Fruit fly (Drosophila melanogaster): ENCODE measurements around the gene Atg8a.

Gene Atg8a

DNA sequence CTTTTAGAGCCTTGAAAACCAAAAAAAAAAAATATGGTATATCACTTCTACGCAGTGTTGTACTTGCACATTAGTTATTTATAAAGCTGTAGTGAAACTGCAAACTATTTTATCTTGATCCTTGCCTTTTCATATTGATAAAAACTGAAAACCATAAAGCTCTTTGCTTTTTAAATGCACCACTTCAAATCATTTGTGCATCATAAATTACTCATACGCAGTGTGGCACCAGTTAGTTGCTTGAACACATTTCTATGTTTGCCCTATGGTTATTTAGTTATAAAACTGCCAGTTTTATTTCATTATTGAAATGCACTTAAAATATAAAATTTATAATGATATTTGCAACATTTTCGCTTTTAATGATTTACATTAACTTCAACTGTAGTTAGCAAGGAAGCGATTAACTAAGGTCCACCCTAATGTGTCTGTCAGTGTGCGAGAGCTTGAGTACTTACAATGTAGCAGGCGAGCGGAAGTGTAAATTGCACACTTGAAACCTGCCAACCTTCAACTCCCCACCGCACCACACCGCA, 12.0 kb downstream of the Atg8a start (continued):
- TF ChIP-seq CG2120 (GFP tag; optimal IDR thresholded peaks at IDR 0.05) = peak; percentile 18
- peak; percentile 28 for TF ChIP-seq Hmr (GFP tag; optimal IDR thresholded peaks at IDR 0.05)
- TF ChIP-seq CG9727 (GFP tag; optimal IDR thresholded peaks at IDR 0.05) = peak; percentile 36
- peak; percentile 2 for TF ChIP-seq CG7839 (tag; optimal IDR thresholded peaks at IDR 0.05)
- TF ChIP-seq gem (tag; optimal IDR thresholded peaks at IDR 0.05) = peak; percentile 17
- no peak for TF ChIP-seq CG32532 (GFP tag; IDR thresholded peaks at IDR 0.05)
- peak; percentile 12 for TF ChIP-seq dmrt99B (tag; optimal IDR thresholded peaks at IDR 0.05)
- peak; percentile 48 for TF ChIP-seq CG11504 (tag; optimal IDR thresholded peaks at IDR 0.05)
- TF ChIP-seq HHEX (GFP tag; optimal IDR thresholded peaks at IDR 0.05) = no peak
- TF ChIP-seq nom (GFP tag; optimal IDR thresholded peaks at IDR 0.05) = peak; percentile 11
- TF ChIP-seq CG31365 (tag; optimal IDR thresholded peaks at IDR 0.05) = no peak
- TF ChIP-seq CG7372 (GFP tag; IDR thresholded peaks at IDR 0.05) = 0 out of 2 replicates have a peak, but pooled peaks have one; percentile 15
- TF ChIP-seq CG3281 (GFP tag; optimal IDR thresholded peaks at IDR 0.05) = peak; percentile 34
- TF ChIP-seq tx (GFP tag; optimal IDR thresholded peaks at IDR 0.05) = no peak
- TF ChIP-seq fd64A (GFP tag; optimal IDR thresholded peaks at IDR 0.05) = no peak
- peak in 1 of 2 experiments; percentile 7 for TF ChIP-seq bsh (GFP tag; optimal IDR thresholded peaks at IDR 0.05)
- peak; percentile 7 for TF ChIP-seq Med (GFP tag)
- TF ChIP-seq lab (GFP tag; optimal IDR thresholded peaks at IDR 0.05) = peak; percentile 24

DNA sequence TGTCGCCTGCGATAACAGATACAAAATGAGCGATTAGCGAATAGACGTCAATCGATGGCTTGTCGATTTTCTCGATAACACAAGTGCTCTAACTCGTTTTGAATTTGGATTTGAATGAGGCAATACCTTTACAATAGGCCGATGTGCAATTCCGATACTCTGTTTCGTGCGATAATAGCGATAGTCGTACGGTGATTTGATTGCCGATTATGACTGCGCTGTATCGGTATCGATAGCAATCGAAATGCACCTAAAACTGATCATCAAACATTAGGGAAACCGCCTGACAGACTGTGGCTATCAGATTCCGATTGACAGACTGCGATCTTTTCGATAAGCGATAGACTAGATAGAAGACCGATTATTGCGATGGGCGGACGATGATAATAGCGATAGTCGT, 16.4 kb downstream of the Atg8a start:
- no peak for TF ChIP-seq grau (tag; optimal IDR thresholded peaks at IDR 0.05)
- TF ChIP-seq unc-4 (GFP tag; IDR thresholded peaks at IDR 0.05; ENCODE audit: partially characterized antibody) = peak; percentile 36; the same call in 1 of the 2 replicates
- no peak for TF ChIP-seq sens-2 (GFP tag; IDR thresholded peaks at IDR 0.05)
- TF ChIP-seq CG14860 (GFP tag; IDR thresholded peaks at IDR 0.05; ENCODE audit: partially characterized antibody) = peak; percentile 58
- TF ChIP-seq h (optimal IDR thresholded peaks at IDR 0.05) = no peak
- no peak for TF ChIP-seq CG8924 (tag; optimal IDR thresholded peaks at IDR 0.05)
- peak; percentile 42 for TF ChIP-seq BEAF-32 (GFP tag; optimal IDR thresholded peaks at IDR 0.05)
- no peak for TF ChIP-seq sim (GFP tag; IDR thresholded peaks at IDR 0.05)
- TF ChIP-seq zen (tag; optimal IDR thresholded peaks at IDR 0.05) = peak; percentile 11
- no peak for TF ChIP-seq wdn (GFP tag; IDR thresholded peaks at IDR 0.05)
- TF ChIP-seq Sry-δ (GFP tag; optimal IDR thresholded peaks at IDR 0.05) = peak; percentile 29
- TF ChIP-seq CG14710 (tag; optimal IDR thresholded peaks at IDR 0.05) = no peak
- peak; percentile 48 for TF ChIP-seq CG2116 (GFP tag; optimal IDR thresholded peaks at IDR 0.05)
- peak; percentile 45; the same call in 2 of the 3 replicates for TF ChIP-seq vnd (GFP tag; IDR thresholded peaks at IDR 0.05; ENCODE audit: partially characterized antibody)
- peak; percentile 64 for TF ChIP-seq HLH4C (GFP tag; IDR thresholded peaks at IDR 0.05; ENCODE audit: partially characterized antibody)
- TF ChIP-seq CG13287 (GFP tag; IDR thresholded peaks at IDR 0.05; ENCODE audit: partially characterized antibody) = peak; percentile 19; the same call in 1 of the 2 replicates
- 0 out of 2 replicates have a peak, but pooled peaks have one; percentile 35 for TF ChIP-seq tna (GFP tag; IDR thresholded peaks at IDR 0.05; ENCODE audit: partially characterized antibody)
- TF ChIP-seq Dref (GFP tag; IDR thresholded peaks at IDR 0.05) = peak; percentile 36; the same call in 1 of the 2 replicates
- peak; percentile 80 for TF ChIP-seq CG8290 (GFP tag; optimal IDR thresholded peaks at IDR 0.05)
- peak in 1 of 2 experiments; percentile 1 for TF ChIP-seq CG8290 (tag; optimal IDR thresholded peaks at IDR 0.05)
- peak; percentile 15; the same call in 1 of the 3 replicates for TF ChIP-seq Opbp (GFP tag; IDR thresholded peaks at IDR 0.05; ENCODE audit: partially characterized antibody)
- peak; percentile 64 for TF ChIP-seq nerfin-2 (GFP tag; IDR thresholded peaks at IDR 0.05; ENCODE audit: partially characterized antibody)
- peak; percentile 33; the same call in 1 of the 3 replicates for TF ChIP-seq knrl (GFP tag; IDR thresholded peaks at IDR 0.05; ENCODE audit: partially characterized antibody)
- TF ChIP-seq Dll (GFP tag; IDR thresholded peaks at IDR 0.05; ENCODE audit: partially characterized antibody) = peak; percentile 54; the same call in 2 of the 4 replicates
- peak; percentile 46 for TF ChIP-seq Ets65A (GFP tag)
- peak; percentile 47; the same call in 1 of the 3 replicates for TF ChIP-seq hb (GFP tag; IDR thresholded peaks at IDR 0.05; ENCODE audit: partially characterized antibody)
- TF ChIP-seq Scr (GFP tag; IDR thresholded peaks at IDR 0.05; ENCODE audit: partially characterized antibody) = peak; percentile 60
- peak; percentile 63 for TF ChIP-seq CG16813 (GFP tag; IDR thresholded peaks at IDR 0.05; ENCODE audit: partially characterized antibody)
